Worm (Caenorhabditis elegans) whole organism, L2 larva: Measurements from ENCODE around the gene npp-20.
A peak's percentile ranks its signal among the peaks of the same experiment; 100 is the strongest.

Experiments used
- F13H6.1 ChIP-seq: sonication (generic microtip); optimal IDR thresholded peaks from 2 replicates; lab custom pipeline; 2016; ENCODE audit warnings: missing genetic modification characterization, missing compliant biosample characterization
- Y55F3AM.14 ChIP-seq: fragments of 200-800 bp; sonication (Bioruptor generic); optimal IDR thresholded peaks from 2 replicates; lab custom pipeline; 2018; ENCODE audit warnings: mild to moderate bottlenecking, missing genetic modification characterization, missing compliant biosample characterization
- alr-1 ChIP-seq: fragments of 150-350 bp; optimal IDR thresholded peaks from 2 replicates; lab custom pipeline; 2014; ENCODE audit warnings: missing biosample characterization, missing genetic modification characterization
- ama-1 ChIP-seq: fragments of 150-350 bp; optimal IDR thresholded peaks from 2 replicates; lab custom pipeline; 2018; ENCODE audit warnings: inconsistent platforms
- ceh-82 ChIP-seq: fragments of 150-350 bp; optimal IDR thresholded peaks from 2 replicates; lab custom pipeline; 2014; ENCODE audit warnings: missing biosample characterization, missing genetic modification characterization
- crh-2 ChIP-seq: sonication (generic microtip); optimal IDR thresholded peaks from 2 replicates; lab custom pipeline; 2017; ENCODE audit warnings: missing biosample characterization, missing genetic modification characterization
- dmd-4 ChIP-seq: sonication (generic microtip); optimal IDR thresholded peaks from 2 replicates; lab custom pipeline; 2017; ENCODE audit warnings: missing biosample characterization, missing genetic modification characterization
- elt-1 ChIP-seq: fragments of 150-350 bp; optimal IDR thresholded peaks from 2 replicates; lab custom pipeline; 2014; ENCODE audit warnings: missing biosample characterization, missing genetic modification characterization
- fos-1 ChIP-seq: fragments of 150-350 bp; optimal IDR thresholded peaks from 2 replicates; lab custom pipeline; 2014; ENCODE audit warnings: missing biosample characterization, missing genetic modification characterization
- gmeb-1 ChIP-seq: fragments of 150-350 bp; optimal IDR thresholded peaks from 2 replicates; lab custom pipeline; 2014; ENCODE audit warnings: missing biosample characterization, missing genetic modification characterization
- lin-13 ChIP-seq: fragments of 150-350 bp; optimal IDR thresholded peaks from 2 replicates; lab custom pipeline; 2014; ENCODE audit warnings: missing biosample characterization, missing genetic modification reagents, missing genetic modification characterization
- lin-39 ChIP-seq: fragments of 150-350 bp; optimal IDR thresholded peaks from 2 replicates; lab custom pipeline; 2014; ENCODE audit warnings: missing biosample characterization, missing genetic modification reagents, missing genetic modification characterization
- lsy-2 ChIP-seq, 2 experiments: fragments of 150-350 bp in 1 of 2; sonication (generic microtip) in 1 of 2; optimal IDR thresholded peaks; 2 replicates each; lab custom pipeline; 2014 to 2017; ENCODE audit warnings: missing biosample characterization in 2 of 2, missing genetic modification characterization in 2 of 2
- mbf-1 ChIP-seq: sonication (generic microtip); optimal IDR thresholded peaks from 2 replicates; lab custom pipeline; 2017; ENCODE audit warnings: missing biosample characterization, missing genetic modification characterization
- mdl-1 ChIP-seq, 2 experiments: fragments of 150-350 bp in 1 of 2; sonication (generic microtip) in 1 of 2; optimal IDR thresholded peaks; 2 replicates each; lab custom pipeline; 2017; ENCODE audit warnings: missing biosample characterization in 2 of 2, missing genetic modification characterization in 2 of 2
- nhr-11 ChIP-seq: fragments of 150-350 bp; optimal IDR thresholded peaks from 2 replicates; lab custom pipeline; 2014; ENCODE audit warnings: missing biosample characterization, missing genetic modification characterization
- nhr-12 ChIP-seq: fragments of 150-350 bp; optimal IDR thresholded peaks from 2 replicates; lab custom pipeline; 2014; ENCODE audit warnings: missing biosample characterization, missing genetic modification characterization
- nhr-129 ChIP-seq: fragments of 150-350 bp; optimal IDR thresholded peaks from 2 replicates; lab custom pipeline; 2014; ENCODE audit warnings: missing biosample characterization, missing genetic modification characterization
- nhr-21 ChIP-seq: fragments of 150-350 bp; optimal IDR thresholded peaks from 2 replicates; lab custom pipeline; 2014; ENCODE audit warnings: missing biosample characterization, missing genetic modification characterization
- nhr-25 ChIP-seq: fragments of 150-350 bp; sonication (generic microtip); optimal IDR thresholded peaks from 3 replicates; lab custom pipeline; 2014; ENCODE audit warnings: missing biosample characterization, missing genetic modification characterization
- nhr-6 ChIP-seq: fragments of 150-350 bp; optimal IDR thresholded peaks from 2 replicates; lab custom pipeline; 2014; ENCODE audit warnings: missing biosample characterization, missing genetic modification characterization
- nhr-77 ChIP-seq: fragments of 150-350 bp; optimal IDR thresholded peaks from 2 replicates; lab custom pipeline; 2014; ENCODE audit warnings: missing biosample characterization, missing genetic modification characterization
- peb-1 ChIP-seq: fragments of 150-350 bp; optimal IDR thresholded peaks from 2 replicates; lab custom pipeline; 2014; ENCODE audit warnings: missing biosample characterization, missing genetic modification characterization
- skn-1 ChIP-seq: sonication (generic microtip); optimal IDR thresholded peaks from 2 replicates; lab custom pipeline; 2017; ENCODE audit warnings: missing biosample characterization, missing genetic modification characterization
- sma-3 ChIP-seq: sonication (generic microtip); optimal IDR thresholded peaks from 2 replicates; lab custom pipeline; 2016; ENCODE audit warnings: missing genetic modification reagents, missing genetic modification characterization, missing compliant biosample characterization
- sma-9 ChIP-seq, 2 experiments: fragments of 150-350 bp in 1 of 2; sonication (generic microtip) in 1 of 2; optimal IDR thresholded peaks; 2 replicates each; lab custom pipeline; 2014 to 2016; ENCODE audit warnings: missing genetic modification characterization in 2 of 2, mild to moderate bottlenecking in 1 of 2, missing biosample characterization in 1 of 2, missing compliant biosample characterization in 1 of 2, missing genetic modification reagents in 1 of 2, moderate library complexity in 1 of 2
- unc-55 ChIP-seq: fragments of 150-350 bp; sonication (generic microtip); optimal IDR thresholded peaks from 3 replicates; lab custom pipeline; 2014; ENCODE audit warnings: missing biosample characterization, missing genetic modification reagents, missing genetic modification characterization
- zag-1 ChIP-seq: fragments of 150-350 bp; optimal IDR thresholded peaks from 2 replicates; lab custom pipeline; 2014; ENCODE audit warnings: missing biosample characterization, missing genetic modification characterization
- ztf-1 ChIP-seq: fragments of 200-800 bp; sonication (Bioruptor generic); conservative IDR thresholded peaks from 2 replicates; pipeline ENCODE4 v1.3.6; 2022; ENCODE audit warnings: missing genetic modification characterization, missing compliant biosample characterization
- ztf-11 ChIP-seq: sonication (generic microtip); optimal IDR thresholded peaks from 2 replicates; lab custom pipeline; 2017; ENCODE audit warnings: missing biosample characterization, missing genetic modification characterization
- ztf-4 ChIP-seq: fragments of 150-350 bp; optimal IDR thresholded peaks from 2 replicates; lab custom pipeline; 2014; ENCODE audit warnings: missing biosample characterization, missing genetic modification characterization

npp-20 gene

DNA sequence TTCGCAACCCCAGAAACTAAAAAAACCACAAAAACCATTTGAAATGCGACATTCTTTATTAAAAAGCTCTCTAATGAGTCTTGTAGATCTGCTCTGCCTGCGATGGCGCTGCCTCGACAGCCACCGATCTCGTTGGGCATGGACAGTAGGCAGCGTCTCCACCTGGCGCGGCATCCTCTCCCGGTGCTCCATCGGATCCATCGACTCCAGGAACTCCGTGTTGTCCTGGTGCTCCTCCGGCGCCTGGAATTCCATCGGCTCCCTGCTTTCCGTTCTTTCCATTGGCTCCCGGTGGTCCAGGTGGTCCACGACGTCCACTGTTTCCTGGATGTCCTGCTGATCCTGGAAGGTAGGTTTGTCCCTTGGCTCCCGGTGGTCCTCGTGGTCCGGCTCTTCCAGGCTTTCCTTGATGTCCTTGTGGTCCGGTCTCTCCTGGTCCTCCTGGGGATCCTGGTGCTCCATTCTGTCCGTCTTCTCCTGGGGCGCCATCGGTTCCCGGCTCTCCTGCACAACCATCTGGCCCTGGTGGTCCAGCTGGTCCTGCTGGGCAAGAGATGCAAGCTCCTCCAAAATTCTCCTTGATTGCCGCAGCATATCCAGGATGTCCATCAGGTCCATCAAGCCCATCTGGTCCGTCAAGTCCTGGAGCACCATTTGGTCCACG lies 35.9 kb downstream of the npp-20 start:
- TF ChIP-seq alr-1 (tag; lab: Kevin White, UChicago) (no peak), peb-1 (tag; lab: Kevin White, UChicago) (no peak), nhr-6 (tag; lab: Kevin White, UChicago) (no peak), ztf-1 (GFP tag; lab: Robert Waterston, UW) (no peak), skn-1 (tag; lab: Kevin White, UChicago) (no peak), nhr-77 (no peak), ama-1 (no peak)
- TF ChIP-seq, all 48 proteins: peak for 0

DNA sequence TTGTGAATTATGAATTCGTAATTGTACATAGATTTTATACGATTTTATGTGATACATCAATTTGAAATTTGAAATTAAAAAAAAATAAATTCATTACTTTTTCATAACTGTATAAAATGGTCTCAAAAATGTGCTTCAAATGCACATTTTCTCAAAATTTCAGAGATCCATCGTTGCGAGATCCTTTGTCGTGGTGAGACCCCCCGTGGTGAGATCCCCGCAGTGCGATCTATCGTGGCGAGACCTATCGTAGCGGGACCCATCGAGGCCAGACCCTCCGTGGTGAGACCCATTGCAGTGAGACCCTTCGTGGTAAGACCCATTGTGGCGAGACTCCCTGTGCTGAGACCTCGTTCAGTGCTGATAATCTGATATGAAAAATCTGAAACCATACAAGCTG lies 36.4 kb downstream of the npp-20 start:
- TF ChIP-seq nhr-77 (no peak), mbf-1 (tag; lab: Kevin White, UChicago) (no peak), unc-55 (no peak), ztf-11 (tag; lab: Kevin White, UChicago) (no peak), F13H6.1 (tag; lab: Kevin White, UChicago) (no peak), nhr-11 (tag; lab: Kevin White, UChicago) (no peak), skn-1 (tag; lab: Kevin White, UChicago) (no peak)

DNA sequence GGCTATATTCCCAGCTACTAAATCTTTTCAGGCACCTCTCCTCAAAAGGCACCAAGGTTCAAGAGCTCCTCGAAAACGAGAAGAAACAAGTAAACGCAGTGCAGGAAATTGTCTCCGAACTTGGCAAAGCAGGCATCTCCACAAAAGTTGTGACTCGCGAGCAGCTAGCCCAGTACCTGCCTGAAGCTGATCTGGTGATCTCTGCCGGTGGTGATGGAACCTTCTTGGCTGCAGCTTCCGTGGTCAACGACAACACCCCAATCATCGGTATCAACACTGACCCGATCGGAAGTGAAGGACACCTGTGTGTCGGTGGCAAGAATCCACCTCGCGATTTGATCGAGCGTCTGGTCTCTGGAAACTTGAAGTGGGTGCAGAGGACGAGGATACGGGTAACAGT lies 37.6 kb downstream of the npp-20 start:
- TF ChIP-seq Y55F3AM.14 (GFP tag; lab: Kevin White, UChicago) (peak; percentile 32), ztf-1 (GFP tag; lab: Robert Waterston, UW) (no peak)

DNA sequence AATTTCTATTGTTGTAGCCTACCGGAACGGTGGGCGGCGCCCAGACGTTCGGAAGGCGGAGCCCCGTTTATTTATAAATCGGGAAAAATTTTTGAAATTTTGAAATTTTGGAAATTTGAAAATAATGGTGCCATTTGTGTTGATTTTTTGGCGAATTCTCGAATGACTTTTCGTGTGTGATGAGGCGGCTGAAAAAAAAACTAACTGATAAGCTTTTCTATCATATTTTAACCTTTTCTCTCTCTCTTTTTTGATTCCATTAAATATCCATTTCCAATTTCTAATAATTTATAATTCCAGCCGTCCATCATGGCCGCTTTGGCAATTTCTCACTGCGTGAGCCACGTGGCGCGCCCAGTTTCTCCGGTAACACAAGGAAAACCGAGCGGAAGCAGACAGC lies 39.0 kb downstream of the npp-20 start, which contains the start of gene nadk-1:
Gene nadk-1, plus strand, starts transcription at position 301 of the 400 bp plus-strand sequence.
- TF ChIP-seq peb-1 (tag; lab: Kevin White, UChicago): no peak
- TF ChIP-seq ztf-11 (tag; lab: Kevin White, UChicago): no peak
- no peak for TF ChIP-seq zag-1 (tag; lab: Kevin White, UChicago)
- no peak for TF ChIP-seq ama-1
- no peak for TF ChIP-seq mdl-1 (tag; optimal IDR thresholded peaks at IDR 0.05; lab: Kevin White, UChicago)
- TF ChIP-seq lin-13 (GFP tag; lab: Kevin White, UChicago): no peak
- TF ChIP-seq lin-39 (tag; lab: Kevin White, UChicago): no peak
- TF ChIP-seq nhr-77: no peak
- TF ChIP-seq, all 48 proteins: peak for 0

DNA sequence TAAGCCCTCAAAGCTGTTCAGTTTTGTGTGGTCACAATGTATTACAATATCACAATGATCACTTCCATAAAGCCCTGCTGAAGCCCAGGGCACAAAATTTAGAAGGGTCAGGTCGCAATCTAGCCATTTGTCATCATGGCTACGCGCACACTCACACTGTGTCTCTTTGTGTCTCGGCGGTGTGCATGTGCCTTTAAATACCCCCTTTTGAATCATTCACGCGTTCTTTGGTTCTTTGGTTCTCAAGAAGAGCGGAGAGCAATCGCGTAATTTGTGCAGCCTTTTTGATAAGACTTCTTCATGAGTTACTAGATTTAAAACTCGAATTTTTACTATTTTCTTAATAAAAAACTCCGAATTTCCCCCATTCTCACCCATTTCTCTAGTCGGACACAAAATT lies 40.8 kb downstream of the npp-20 start:
- TF ChIP-seq nhr-6 (tag; lab: Kevin White, UChicago) (no peak), nhr-21 (tag; lab: Kevin White, UChicago) (no peak), crh-2 (tag; lab: Kevin White, UChicago) (no peak), fos-1 (tag; lab: Kevin White, UChicago) (peak; percentile 87), nhr-25 (tag; lab: Kevin White, UChicago) (peak; percentile 6), sma-9 (GFP tag; optimal IDR thresholded peaks at IDR 0.05; lab: Kevin White, UChicago) (peak; percentile 62), sma-9 (tag; optimal IDR thresholded peaks at IDR 0.05; lab: Kevin White, UChicago) (no peak), F13H6.1 (tag; lab: Kevin White, UChicago) (peak; percentile 41), nhr-129 (peak; percentile 18)
- TF ChIP-seq, all 48 proteins: peak for 5

DNA sequence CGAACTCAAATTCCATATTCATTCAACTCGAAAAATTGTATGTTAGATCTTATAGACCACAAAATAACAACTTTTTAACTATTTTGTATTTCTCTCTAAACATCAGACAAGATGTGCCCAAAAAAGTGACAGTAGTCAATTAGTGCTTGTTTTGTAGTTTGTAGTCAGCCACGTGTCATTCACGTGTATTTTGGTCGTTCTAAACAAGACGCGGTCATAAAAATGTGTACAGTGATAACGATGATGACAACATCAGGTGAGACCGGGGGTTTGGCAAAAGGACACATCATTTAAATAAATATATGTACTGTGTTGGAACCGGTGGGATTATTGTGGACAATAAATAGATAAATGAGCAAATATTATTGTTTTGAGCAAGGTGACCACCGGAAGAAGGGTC lies 41.6 kb downstream of the npp-20 start:
- TF ChIP-seq fos-1 (tag; lab: Kevin White, UChicago) (peak; percentile 70), ceh-82 (tag; lab: Kevin White, UChicago) (no peak), ztf-1 (GFP tag; lab: Robert Waterston, UW) (no peak), elt-1 (tag; lab: Kevin White, UChicago) (no peak), sma-3 (peak; percentile 74), alr-1 (tag; lab: Kevin White, UChicago) (no peak), sma-9 (GFP tag; optimal IDR thresholded peaks at IDR 0.05; lab: Kevin White, UChicago) (peak; percentile 82), sma-9 (tag; optimal IDR thresholded peaks at IDR 0.05; lab: Kevin White, UChicago) (no peak), lsy-2 (tag; optimal IDR thresholded peaks at IDR 0.05; lab: Kevin White, UChicago) (peak in 1 of 2 experiments; percentile 40), nhr-129 (peak; percentile 41), crh-2 (tag; lab: Kevin White, UChicago) (peak; percentile 93), gmeb-1 (peak; percentile 61), nhr-25 (tag; lab: Kevin White, UChicago) (peak; percentile 62), mdl-1 (tag; optimal IDR thresholded peaks at IDR 0.05; lab: Kevin White, UChicago) (peak in 1 of 2 experiments; percentile 12), nhr-12 (tag; lab: Kevin White, UChicago) (no peak), ztf-4 (tag; lab: Kevin White, UChicago) (no peak), nhr-6 (tag; lab: Kevin White, UChicago) (peak; percentile 15), dmd-4 (tag; lab: Kevin White, UChicago) (no peak), skn-1 (tag; lab: Kevin White, UChicago) (peak; percentile 37), F13H6.1 (tag; lab: Kevin White, UChicago) (peak; percentile 46)
- TF ChIP-seq, all 48 proteins: peak for 12
